Fruit fly (Drosophila melanogaster): Measurements from ENCODE around the gene CG5112.

CG5112 gene

DNA sequence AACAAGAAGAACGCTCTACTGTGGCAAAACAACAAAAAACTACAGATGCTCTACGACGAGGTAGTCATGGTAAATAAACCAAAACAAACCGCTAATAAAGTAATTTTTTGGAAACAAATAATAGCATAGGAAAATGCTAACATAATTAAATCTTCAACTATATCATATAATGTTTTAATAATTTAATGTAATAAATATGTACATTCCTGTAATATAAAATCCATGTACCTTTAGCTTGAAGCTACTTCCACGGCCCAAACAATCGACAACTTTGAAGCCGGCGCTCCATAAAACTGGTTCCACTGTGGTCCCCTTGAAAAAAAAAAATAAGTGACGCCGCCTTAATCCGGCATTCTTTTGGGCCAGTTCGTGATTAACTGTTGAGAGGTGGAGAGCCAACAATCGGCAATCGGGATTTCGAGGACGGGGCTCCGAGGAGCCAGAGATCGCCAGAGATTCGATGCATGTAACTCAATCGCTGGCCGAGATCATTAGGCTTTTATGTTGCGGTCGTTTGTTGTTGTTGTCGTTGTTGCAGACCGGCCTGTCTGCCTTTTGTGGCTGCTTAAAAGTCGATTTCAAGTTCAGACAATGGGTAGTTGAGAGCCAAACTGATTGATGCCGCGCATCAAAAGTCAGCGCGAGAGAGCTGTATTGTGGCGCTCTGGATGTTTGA is 28.5 kb upstream of the CG5112 start (continued):
- TF ChIP-seq hkb (optimal IDR thresholded peaks at IDR 0.05) (no peak), hkb (GFP tag; IDR thresholded peaks at IDR 0.05) (peak; percentile 41; the same call in 1 of the 2 replicates), CG30403 (GFP tag; optimal IDR thresholded peaks at IDR 0.05) (peak; percentile 2), D19A (tag; optimal IDR thresholded peaks at IDR 0.05) (peak; percentile 76), CG14710 (tag; optimal IDR thresholded peaks at IDR 0.05) (no peak), chn (GFP tag; optimal IDR thresholded peaks at IDR 0.05) (no peak), Dll (GFP tag; IDR thresholded peaks at IDR 0.05; ENCODE audit: partially characterized antibody) (no peak), CG10959 (GFP tag; IDR thresholded peaks at IDR 0.05) (no peak), Fer2 (tag; optimal IDR thresholded peaks at IDR 0.05) (no peak), Hr39 (optimal IDR thresholded peaks at IDR 0.05) (no peak), fd64A (GFP tag; optimal IDR thresholded peaks at IDR 0.05) (no peak), Kr (GFP tag; optimal IDR thresholded peaks at IDR 0.05) (no peak), ken (GFP tag; IDR thresholded peaks at IDR 0.05) (no peak), Hmr (GFP tag; optimal IDR thresholded peaks at IDR 0.05) (peak; percentile 28), Neu2 (GFP tag; optimal IDR thresholded peaks at IDR 0.05; ENCODE audit: borderline replicate concordance) (no peak), CG17829 (tag; optimal IDR thresholded peaks at IDR 0.05) (peak; percentile 39), Atf-2 (GFP tag; optimal IDR thresholded peaks at IDR 0.05) (no peak), Nf-YC (tag; optimal IDR thresholded peaks at IDR 0.05) (peak; percentile 7), Aef1 (GFP tag; IDR thresholded peaks at IDR 0.05) (peak; percentile 51), Nf-YA (GFP tag; IDR thresholded peaks at IDR 0.05) (no peak), dmrt11E (tag; optimal IDR thresholded peaks at IDR 0.05) (no peak), CG18599 (GFP tag; optimal IDR thresholded peaks at IDR 0.05) (peak; percentile 49)

DNA sequence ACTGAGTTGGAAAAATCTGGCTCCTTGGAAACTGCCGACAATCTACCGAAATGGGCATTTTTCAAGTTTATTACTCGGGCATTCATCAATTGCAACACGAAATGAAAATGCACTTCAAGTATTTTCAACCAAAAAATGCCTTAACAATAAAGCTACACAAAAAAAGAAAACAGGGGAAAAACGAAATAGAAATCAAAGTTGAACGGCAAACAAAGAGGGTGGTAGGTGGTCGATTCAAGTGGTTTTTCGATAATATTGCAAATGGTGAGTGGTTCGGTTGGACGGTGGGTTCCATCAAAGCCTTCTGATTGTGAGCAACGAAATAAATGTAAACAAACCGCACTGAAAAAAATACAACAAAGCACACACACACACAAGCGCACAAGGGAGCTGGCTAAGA is 25.1 kb upstream of the CG5112 start:
- TF ChIP-seq al (GFP tag; IDR thresholded peaks at IDR 0.05) (no peak), sqz (GFP tag; optimal IDR thresholded peaks at IDR 0.05) (peak; percentile 26)

dm6 chr3R:25471853-25472634 is 19.2 kb upstream of the CG5112 start:
- TF ChIP-seq CG15479 (GFP tag; optimal IDR thresholded peaks at IDR 0.05), result peak; percentile 66
- peak; percentile 55 for TF ChIP-seq CG8924 (tag; optimal IDR thresholded peaks at IDR 0.05)
- TF ChIP-seq crp (GFP tag; optimal IDR thresholded peaks at IDR 0.05), result no peak
- TF ChIP-seq Ravus (GFP tag; IDR thresholded peaks at IDR 0.05), result no peak
- TF ChIP-seq CG2875 (GFP tag; optimal IDR thresholded peaks at IDR 0.05), result no peak
- TF ChIP-seq CG5953 (GFP tag; IDR thresholded peaks at IDR 0.05), result no peak
- no peak for TF ChIP-seq CG11504 (tag; optimal IDR thresholded peaks at IDR 0.05)
- peak; percentile 76 for TF ChIP-seq Elba2 (GFP tag; optimal IDR thresholded peaks at IDR 0.05)
- no peak for TF ChIP-seq CTCF (GFP tag; optimal IDR thresholded peaks at IDR 0.05)
- no peak for TF ChIP-seq Hsf (GFP tag; optimal IDR thresholded peaks at IDR 0.05)
- TF ChIP-seq chinmo (GFP tag; IDR thresholded peaks at IDR 0.05; ENCODE audit: partially characterized antibody), result 0 out of 4 replicates have a peak, but pooled peaks have one; percentile 6
- no peak for TF ChIP-seq CG17359 (tag; optimal IDR thresholded peaks at IDR 0.05)
- TF ChIP-seq CG31224 (GFP tag; IDR thresholded peaks at IDR 0.05), result no peak
- TF ChIP-seq pros (GFP tag; optimal IDR thresholded peaks at IDR 0.05), result peak; percentile 9
- TF ChIP-seq Aef1 (GFP tag; IDR thresholded peaks at IDR 0.05), result peak; percentile 60
- no peak for TF ChIP-seq CG10321 (GFP tag; IDR thresholded peaks at IDR 0.05)
- no peak for TF ChIP-seq schlank (tag; optimal IDR thresholded peaks at IDR 0.05)
- peak; percentile 98 for TF ChIP-seq CG4360 (GFP tag; IDR thresholded peaks at IDR 0.05)
- no peak for TF ChIP-seq CG34224 (GFP tag; IDR thresholded peaks at IDR 0.05; ENCODE audit: partially characterized antibody)
- no peak for TF ChIP-seq CG6683 (GFP tag; optimal IDR thresholded peaks at IDR 0.05)
- peak; percentile 55 for TF ChIP-seq CG17385 (GFP tag; optimal IDR thresholded peaks at IDR 0.05)
- no peak for TF ChIP-seq CG8478 (optimal IDR thresholded peaks at IDR 0.05)
- TF ChIP-seq CG7963 (GFP tag; IDR thresholded peaks at IDR 0.05; ENCODE audit: partially characterized antibody), result no peak
- TF ChIP-seq Dek (tag; optimal IDR thresholded peaks at IDR 0.05), result no peak
- no peak for TF ChIP-seq rib (GFP tag; IDR thresholded peaks at IDR 0.05)
